Worm (Caenorhabditis elegans) whole organism, L2 larva: Measurements from ENCODE around the gene aat-1.

Source experiments
- alr-1 ChIP-seq: fragments of 150-350 bp; optimal IDR thresholded peaks from 2 replicates; lab custom pipeline; 2014; ENCODE audit warnings: missing biosample characterization, missing genetic modification characterization
- ama-1 ChIP-seq: fragments of 150-350 bp; optimal IDR thresholded peaks from 2 replicates; lab custom pipeline; 2018; ENCODE audit warnings: inconsistent platforms
- ceh-82 ChIP-seq: fragments of 150-350 bp; optimal IDR thresholded peaks from 2 replicates; lab custom pipeline; 2014; ENCODE audit warnings: missing biosample characterization, missing genetic modification characterization
- dmd-4 ChIP-seq: sonication (generic microtip); optimal IDR thresholded peaks from 2 replicates; lab custom pipeline; 2017; ENCODE audit warnings: missing biosample characterization, missing genetic modification characterization
- elt-1 ChIP-seq: fragments of 150-350 bp; optimal IDR thresholded peaks from 2 replicates; lab custom pipeline; 2014; ENCODE audit warnings: missing biosample characterization, missing genetic modification characterization
- fos-1 ChIP-seq: fragments of 150-350 bp; optimal IDR thresholded peaks from 2 replicates; lab custom pipeline; 2014; ENCODE audit warnings: missing biosample characterization, missing genetic modification characterization
- lin-39 ChIP-seq: fragments of 150-350 bp; optimal IDR thresholded peaks from 2 replicates; lab custom pipeline; 2014; ENCODE audit warnings: missing biosample characterization, missing genetic modification reagents, missing genetic modification characterization
- mab-5 ChIP-seq: fragments of 150-350 bp; optimal IDR thresholded peaks from 2 replicates; lab custom pipeline; 2014; ENCODE audit warnings: missing biosample characterization, missing genetic modification characterization
- mdl-1 ChIP-seq, 2 experiments: fragments of 150-350 bp in 1 of 2; sonication (generic microtip) in 1 of 2; optimal IDR thresholded peaks; 2 replicates each; lab custom pipeline; 2017; ENCODE audit warnings: missing biosample characterization in 2 of 2, missing genetic modification characterization in 2 of 2
- nhr-12 ChIP-seq: fragments of 150-350 bp; optimal IDR thresholded peaks from 2 replicates; lab custom pipeline; 2014; ENCODE audit warnings: missing biosample characterization, missing genetic modification characterization
- nhr-23 ChIP-seq: fragments of 150-350 bp; optimal IDR thresholded peaks from 2 replicates; lab custom pipeline; 2014; ENCODE audit warnings: missing biosample characterization, missing genetic modification reagents, missing genetic modification characterization
- nhr-6 ChIP-seq: fragments of 150-350 bp; optimal IDR thresholded peaks from 2 replicates; lab custom pipeline; 2014; ENCODE audit warnings: missing biosample characterization, missing genetic modification characterization
- nhr-77 ChIP-seq: fragments of 150-350 bp; optimal IDR thresholded peaks from 2 replicates; lab custom pipeline; 2014; ENCODE audit warnings: missing biosample characterization, missing genetic modification characterization
- unc-39 ChIP-seq: fragments of 150-350 bp; optimal IDR thresholded peaks from 2 replicates; lab custom pipeline; 2014; ENCODE audit warnings: missing biosample characterization, missing genetic modification characterization

- TF ChIP-seq mdl-1 (tag; optimal IDR thresholded peaks at IDR 0.05; lab: Kevin White, UChicago) = no peak
- no peak for TF ChIP-seq nhr-77 (tag; lab: Kevin White, UChicago)
- no peak for TF ChIP-seq ceh-82 (tag; lab: Kevin White, UChicago)
- no peak for TF ChIP-seq unc-39
- TF ChIP-seq fos-1 (tag; lab: Kevin White, UChicago) = no peak
- TF ChIP-seq alr-1 (tag; lab: Kevin White, UChicago) = no peak
- no peak for TF ChIP-seq ama-1 (lab: Kevin White, UChicago)
- no peak for TF ChIP-seq dmd-4 (tag; lab: Kevin White, UChicago)
- TF ChIP-seq nhr-6 = no peak
- TF ChIP-seq elt-1 (tag; lab: Kevin White, UChicago) = no peak
- TF ChIP-seq nhr-12 (tag; lab: Kevin White, UChicago) = no peak
- no peak for TF ChIP-seq nhr-23 (tag; lab: Kevin White, UChicago)
- TF ChIP-seq mab-5 = no peak
- no peak for TF ChIP-seq lin-39 (tag; lab: Kevin White, UChicago)
Measured at ce11 chrIV:9624977-9625376, 23.5 kb upstream of the aat-1 start, which contains the start of gene W09C2.10.
